Fruit fly (Drosophila melanogaster): ENCODE measurements around the gene CG10177.

The CG10177 gene

dm6 chr3R:23509408-23509940 is 11.9 kb downstream of the CG10177 start:
- no peak for TF ChIP-seq CG33017 (tag; optimal IDR thresholded peaks at IDR 0.05)
- no peak for TF ChIP-seq Clk (GFP tag; optimal IDR thresholded peaks at IDR 0.05)
- no peak for TF ChIP-seq kay (GFP tag; ENCODE audit: borderline replicate concordance)
- TF ChIP-seq CG7045 (GFP tag; optimal IDR thresholded peaks at IDR 0.05) = no peak
- no peak for TF ChIP-seq CG12768 (GFP tag; optimal IDR thresholded peaks at IDR 0.05)
- no peak for TF ChIP-seq bab1 (GFP tag; optimal IDR thresholded peaks at IDR 0.05)
- TF ChIP-seq CG1620 (GFP tag; optimal IDR thresholded peaks at IDR 0.05) = no peak
- TF ChIP-seq Mnt (GFP tag; optimal IDR thresholded peaks at IDR 0.05) = no peak
- TF ChIP-seq ovo (GFP tag; optimal IDR thresholded peaks at IDR 0.05) = no peak
- no peak for TF ChIP-seq cic (GFP tag; optimal IDR thresholded peaks at IDR 0.05)
- TF ChIP-seq CG14711 (tag; optimal IDR thresholded peaks at IDR 0.05) = no peak
- TF ChIP-seq toe (GFP tag; optimal IDR thresholded peaks at IDR 0.05) = no peak
- no peak for TF ChIP-seq CG11617 (GFP tag; optimal IDR thresholded peaks at IDR 0.05)
- no peak for TF ChIP-seq CG7101 (tag; optimal IDR thresholded peaks at IDR 0.05)
- no peak for TF ChIP-seq CG5204 (GFP tag; optimal IDR thresholded peaks at IDR 0.05)
- no peak for TF ChIP-seq cnc (optimal IDR thresholded peaks at IDR 0.05)
- TF ChIP-seq pad (GFP tag; optimal IDR thresholded peaks at IDR 0.05) = no peak
- no peak for TF ChIP-seq Hr96 (GFP tag; optimal IDR thresholded peaks at IDR 0.05)
- TF ChIP-seq Crg-1 (GFP tag; optimal IDR thresholded peaks at IDR 0.05) = no peak

dm6 chr3R:23508304-23508703 is 13.1 kb downstream of the CG10177 start:
- TF ChIP-seq tj (GFP tag; optimal IDR thresholded peaks at IDR 0.05) = no peak
- no peak for TF ChIP-seq Hr96 (GFP tag; optimal IDR thresholded peaks at IDR 0.05)
- no peak for TF ChIP-seq Crg-1 (GFP tag; optimal IDR thresholded peaks at IDR 0.05)
- no peak for TF ChIP-seq CG7045 (GFP tag; optimal IDR thresholded peaks at IDR 0.05)
- no peak for TF ChIP-seq Mnt (GFP tag; optimal IDR thresholded peaks at IDR 0.05)
- no peak for TF ChIP-seq Clk (GFP tag; optimal IDR thresholded peaks at IDR 0.05)
- no peak for TF ChIP-seq ovo (GFP tag; optimal IDR thresholded peaks at IDR 0.05)
- TF ChIP-seq CG5204 (GFP tag; optimal IDR thresholded peaks at IDR 0.05) = no peak
- TF ChIP-seq cic (GFP tag; optimal IDR thresholded peaks at IDR 0.05) = no peak
- TF ChIP-seq cnc (optimal IDR thresholded peaks at IDR 0.05) = no peak
- no peak for TF ChIP-seq CG12768 (GFP tag; optimal IDR thresholded peaks at IDR 0.05)
- TF ChIP-seq CG14711 (tag; optimal IDR thresholded peaks at IDR 0.05) = no peak
- TF ChIP-seq toe (GFP tag; optimal IDR thresholded peaks at IDR 0.05) = no peak
- no peak for TF ChIP-seq kay (GFP tag; ENCODE audit: borderline replicate concordance)

dm6 chr3R:23507376-23507775 is 14.0 kb downstream of the CG10177 start, which contains the start of gene CG34289:
CG34289 (minus strand) TSS chr3R:23507476.
- no peak for TF ChIP-seq CG1620 (GFP tag; optimal IDR thresholded peaks at IDR 0.05)
- no peak for TF ChIP-seq Crg-1 (GFP tag; optimal IDR thresholded peaks at IDR 0.05)
- TF ChIP-seq CG33017 (tag; optimal IDR thresholded peaks at IDR 0.05) = no peak
- TF ChIP-seq CG11617 (GFP tag; optimal IDR thresholded peaks at IDR 0.05) = no peak
- no peak for TF ChIP-seq Clk (GFP tag; optimal IDR thresholded peaks at IDR 0.05)
- no peak for TF ChIP-seq Mnt (GFP tag; optimal IDR thresholded peaks at IDR 0.05)

- TF ChIP-seq CG7101 (tag; optimal IDR thresholded peaks at IDR 0.05) (no peak), cic (GFP tag; optimal IDR thresholded peaks at IDR 0.05) (no peak), toe (GFP tag; optimal IDR thresholded peaks at IDR 0.05) (no peak), CG11617 (GFP tag; optimal IDR thresholded peaks at IDR 0.05) (no peak), Crg-1 (GFP tag; optimal IDR thresholded peaks at IDR 0.05) (no peak), Clk (GFP tag; optimal IDR thresholded peaks at IDR 0.05) (no peak), CG12768 (GFP tag; optimal IDR thresholded peaks at IDR 0.05) (no peak), pad (GFP tag; optimal IDR thresholded peaks at IDR 0.05) (no peak), CG5204 (GFP tag; optimal IDR thresholded peaks at IDR 0.05) (no peak), ovo (GFP tag; optimal IDR thresholded peaks at IDR 0.05) (no peak), CG33017 (tag; optimal IDR thresholded peaks at IDR 0.05) (no peak)
Measured at dm6 chr3R:23504760-23505159, 16.6 kb downstream of the CG10177 start.

- TF ChIP-seq tj (GFP tag; optimal IDR thresholded peaks at IDR 0.05) = no peak
- no peak for TF ChIP-seq kay (GFP tag; ENCODE audit: borderline replicate concordance)
- no peak for TF ChIP-seq CG7101 (tag; optimal IDR thresholded peaks at IDR 0.05)
- TF ChIP-seq Crg-1 (GFP tag; optimal IDR thresholded peaks at IDR 0.05) = no peak
- TF ChIP-seq CG1620 (GFP tag; optimal IDR thresholded peaks at IDR 0.05) = no peak
- no peak for TF ChIP-seq pad (GFP tag; optimal IDR thresholded peaks at IDR 0.05)
- no peak for TF ChIP-seq cic (GFP tag; optimal IDR thresholded peaks at IDR 0.05)
- no peak for TF ChIP-seq CG11617 (GFP tag; optimal IDR thresholded peaks at IDR 0.05)
- no peak for TF ChIP-seq ovo (GFP tag; optimal IDR thresholded peaks at IDR 0.05)
- TF ChIP-seq Mnt (GFP tag; optimal IDR thresholded peaks at IDR 0.05) = no peak
- TF ChIP-seq Clk (GFP tag; optimal IDR thresholded peaks at IDR 0.05) = no peak
- no peak for TF ChIP-seq CG5204 (GFP tag; optimal IDR thresholded peaks at IDR 0.05)
- TF ChIP-seq toe (GFP tag; optimal IDR thresholded peaks at IDR 0.05) = no peak
- TF ChIP-seq bab1 (GFP tag; optimal IDR thresholded peaks at IDR 0.05) = no peak
- no peak for TF ChIP-seq CG14711 (tag; optimal IDR thresholded peaks at IDR 0.05)
Measured at dm6 chr3R:23503511-23503910, 17.9 kb downstream of the CG10177 start.

dm6 chr3R:23497241-23497640 is 24.1 kb downstream of the CG10177 start:
- no peak for TF ChIP-seq toe (GFP tag; optimal IDR thresholded peaks at IDR 0.05)
- TF ChIP-seq CG14711 (tag; optimal IDR thresholded peaks at IDR 0.05) = no peak
- TF ChIP-seq CG7045 (GFP tag; optimal IDR thresholded peaks at IDR 0.05) = no peak
- no peak for TF ChIP-seq cnc (optimal IDR thresholded peaks at IDR 0.05)
- TF ChIP-seq Crg-1 (GFP tag; optimal IDR thresholded peaks at IDR 0.05) = no peak
- TF ChIP-seq ovo (GFP tag; optimal IDR thresholded peaks at IDR 0.05) = no peak
- TF ChIP-seq cic (GFP tag; optimal IDR thresholded peaks at IDR 0.05) = no peak
- no peak for TF ChIP-seq CG12768 (GFP tag; optimal IDR thresholded peaks at IDR 0.05)
- no peak for TF ChIP-seq CG5204 (GFP tag; optimal IDR thresholded peaks at IDR 0.05)
- no peak for TF ChIP-seq CG7101 (tag; optimal IDR thresholded peaks at IDR 0.05)
- no peak for TF ChIP-seq CG33017 (tag; optimal IDR thresholded peaks at IDR 0.05)
- TF ChIP-seq tj (GFP tag; optimal IDR thresholded peaks at IDR 0.05) = no peak
- no peak for TF ChIP-seq kay (GFP tag; ENCODE audit: borderline replicate concordance)
- TF ChIP-seq CG11617 (GFP tag; optimal IDR thresholded peaks at IDR 0.05) = no peak
- TF ChIP-seq Mnt (GFP tag; optimal IDR thresholded peaks at IDR 0.05) = no peak
- TF ChIP-seq Clk (GFP tag; optimal IDR thresholded peaks at IDR 0.05) = no peak
